Fruit fly (Drosophila melanogaster): ENCODE measurements around the gene CG6310.

The CG6310 gene

dm6 chr3L:11091943-11092609 lies 22.4 kb upstream of the CG6310 start (continued):
- TF ChIP-seq jing (GFP tag; optimal IDR thresholded peaks at IDR 0.05) (no peak), CG14441 (GFP tag; IDR thresholded peaks at IDR 0.05) (peak; percentile 7; the same call in 1 of the 2 replicates), pum (GFP tag; optimal IDR thresholded peaks at IDR 0.05) (peak; percentile 61), CG8089 (GFP tag; optimal IDR thresholded peaks at IDR 0.05) (peak; percentile 34), CG7357 (GFP tag; IDR thresholded peaks at IDR 0.05) (no peak), CG11398 (GFP tag; optimal IDR thresholded peaks at IDR 0.05) (no peak), CG34376 (GFP tag; optimal IDR thresholded peaks at IDR 0.05) (no peak), hbn (GFP tag; IDR thresholded peaks at IDR 0.05; ENCODE audit: partially characterized antibody) (no peak; the same call in 1 of the 2 replicates), CG18476 (GFP tag; optimal IDR thresholded peaks at IDR 0.05) (no peak), Tbp (GFP tag; optimal IDR thresholded peaks at IDR 0.05) (no peak), Bteb2 (GFP tag; optimal IDR thresholded peaks at IDR 0.05) (no peak), CG10147 (GFP tag; optimal IDR thresholded peaks at IDR 0.05) (no peak), tll (GFP tag; optimal IDR thresholded peaks at IDR 0.05) (no peak), lmd (GFP tag; IDR thresholded peaks at IDR 0.05) (peak; percentile 35), CG1233 (GFP tag; optimal IDR thresholded peaks at IDR 0.05) (peak; percentile 12), PHDP (tag; optimal IDR thresholded peaks at IDR 0.05) (no peak), Lpt (GFP tag; optimal IDR thresholded peaks at IDR 0.05) (no peak), CG11696 (GFP tag; IDR thresholded peaks at IDR 0.05) (no peak), CG4707 (GFP tag; optimal IDR thresholded peaks at IDR 0.05) (no peak), Lhr (GFP tag; optimal IDR thresholded peaks at IDR 0.05) (no peak), CG13894 (tag; optimal IDR thresholded peaks at IDR 0.05) (no peak), Adf1 (GFP tag; IDR thresholded peaks at IDR 0.05) (no peak), Aef1 (GFP tag; IDR thresholded peaks at IDR 0.05) (no peak; the same call in 2 of the 3 replicates), Sry-δ (GFP tag; optimal IDR thresholded peaks at IDR 0.05) (peak; percentile 53), Rx (GFP tag; IDR thresholded peaks at IDR 0.05) (0 out of 2 replicates have a peak, but pooled peaks have one; percentile 26), CG12299 (tag; optimal IDR thresholded peaks at IDR 0.05) (no peak), CG13624 (GFP tag; optimal IDR thresholded peaks at IDR 0.05) (peak; percentile 74), disco-r (GFP tag; optimal IDR thresholded peaks at IDR 0.05) (peak; percentile 18), zen2 (GFP tag; IDR thresholded peaks at IDR 0.05; ENCODE audit: partially characterized antibody) (no peak), yki (optimal IDR thresholded peaks at IDR 0.05) (no peak), Fer1 (GFP tag; optimal IDR thresholded peaks at IDR 0.05) (no peak), CG14710 (tag; optimal IDR thresholded peaks at IDR 0.05) (peak; percentile 18), Hsf (GFP tag; optimal IDR thresholded peaks at IDR 0.05) (peak; percentile 57), kni (GFP tag; optimal IDR thresholded peaks at IDR 0.05) (peak; percentile 79), CG33557 (GFP tag; optimal IDR thresholded peaks at IDR 0.05) (peak; percentile 22), cwo (GFP tag; optimal IDR thresholded peaks at IDR 0.05) (peak; percentile 54), slou (GFP tag; optimal IDR thresholded peaks at IDR 0.05) (no peak), bigmax (GFP tag; optimal IDR thresholded peaks at IDR 0.05) (no peak), odd (GFP tag; optimal IDR thresholded peaks at IDR 0.05) (no peak), Dp (GFP tag; optimal IDR thresholded peaks at IDR 0.05) (peak; percentile 2), ro (GFP tag; IDR thresholded peaks at IDR 0.05) (no peak), CG10565 (GFP tag; optimal IDR thresholded peaks at IDR 0.05) (no peak), CG12659 (GFP tag; optimal IDR thresholded peaks at IDR 0.05) (peak; percentile 61), sug (tag; optimal IDR thresholded peaks at IDR 0.05) (peak; percentile 11), CG12769 (tag; optimal IDR thresholded peaks at IDR 0.05) (peak; percentile 60), Neu2 (GFP tag; optimal IDR thresholded peaks at IDR 0.05; ENCODE audit: borderline replicate concordance) (no peak), CG13296 (GFP tag; optimal IDR thresholded peaks at IDR 0.05) (no peak), chinmo (GFP tag; IDR thresholded peaks at IDR 0.05; ENCODE audit: partially characterized antibody) (peak; percentile 94), chn (GFP tag; optimal IDR thresholded peaks at IDR 0.05) (peak; percentile 88), tap (tag; optimal IDR thresholded peaks at IDR 0.05) (no peak)
